Fruit fly (Drosophila melanogaster) ovary, adult (tissue): Measurements from ENCODE around the gene Muc14A.

Experiments used
- CG17801 ChIP-seq: fragments of 200-800 bp; optimal IDR thresholded peaks from 2 replicates; lab custom pipeline; 2019; ENCODE audit warnings: missing biosample characterization, mild to moderate bottlenecking, missing genetic modification characterization, moderate library complexity; ENCODE audit not compliant: partially characterized antibody

Gene Muc14A

DNA sequence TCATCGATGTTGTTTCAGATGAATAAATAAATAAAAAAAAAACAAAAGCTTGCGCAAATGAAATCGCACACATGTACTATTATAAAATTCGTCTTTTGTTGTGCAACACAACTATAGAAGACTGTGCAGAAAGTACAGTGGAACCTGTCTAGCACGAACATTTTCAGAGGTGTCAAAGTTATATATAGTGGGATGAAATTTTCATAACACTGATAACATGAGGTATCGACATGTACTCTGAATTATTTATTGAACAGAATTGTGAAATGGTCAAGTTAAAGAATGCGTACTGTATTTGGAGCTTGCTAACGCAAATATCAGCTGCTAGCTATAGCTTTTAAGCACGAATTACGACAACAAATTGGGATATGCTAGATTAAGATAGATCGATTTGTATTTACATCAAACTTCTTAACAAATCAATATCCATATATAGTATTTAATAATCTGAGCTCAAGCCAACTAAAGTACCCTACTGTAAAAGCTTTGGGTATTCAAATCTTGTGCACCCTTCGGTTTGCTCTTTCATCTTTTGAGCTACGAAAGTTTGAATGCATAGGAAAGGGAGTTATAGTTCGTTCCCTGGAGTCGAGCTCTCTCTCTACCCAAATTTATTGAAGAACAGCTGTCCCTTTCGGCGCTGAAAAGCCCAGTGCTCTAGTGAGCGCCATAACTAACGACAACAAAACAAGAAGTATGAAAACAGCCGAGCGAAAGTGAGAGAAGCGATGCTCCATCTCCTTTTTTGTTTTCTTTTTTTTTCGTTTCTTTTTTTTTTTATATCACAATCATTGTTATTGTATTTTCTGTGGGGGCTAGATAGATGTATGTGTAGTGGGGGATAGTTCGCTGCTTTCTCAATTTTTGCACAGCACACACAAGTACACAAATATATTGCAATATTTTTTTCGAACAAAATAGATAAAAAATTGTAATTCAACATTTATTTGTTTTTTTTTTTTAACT is 81.5 kb downstream of the Muc14A start:
- TF ChIP-seq CG17801, result peak; percentile 96

DNA sequence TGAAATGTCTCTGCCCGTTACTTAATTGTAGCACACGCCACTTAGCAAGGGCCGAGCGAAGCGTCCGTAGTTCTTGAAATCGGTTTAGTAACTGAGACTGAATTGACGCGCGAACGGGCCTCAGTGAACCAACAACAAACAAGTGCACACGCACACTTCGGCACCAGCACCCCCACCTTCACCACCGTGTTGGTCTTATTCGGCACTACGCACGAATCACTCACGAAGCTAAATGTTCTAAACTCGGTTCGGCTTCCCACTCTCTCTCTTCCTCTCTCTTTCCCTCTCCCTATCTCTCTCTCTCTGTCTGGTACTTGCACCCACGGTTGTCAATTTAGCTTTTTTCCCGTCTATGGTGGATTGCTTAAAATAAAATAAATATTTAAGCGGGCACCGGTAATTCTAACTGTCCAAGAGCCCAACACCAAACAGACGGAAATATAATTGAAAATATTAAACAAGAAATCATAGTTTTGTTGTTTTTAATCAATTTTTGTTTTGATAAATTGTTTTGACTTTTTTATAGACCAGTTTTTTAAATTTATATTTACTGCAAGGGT is 82.6 kb downstream of the Muc14A start, which contains the start of gene Tob:
Gene Tob, minus strand, starts transcription at position 65 of the 560 bp plus-strand sequence.
- peak; percentile 73 for TF ChIP-seq CG17801

dm6 chrX:16092614-16093280 is 83.8 kb downstream of the Muc14A start:
- TF ChIP-seq CG17801, result no peak

DNA sequence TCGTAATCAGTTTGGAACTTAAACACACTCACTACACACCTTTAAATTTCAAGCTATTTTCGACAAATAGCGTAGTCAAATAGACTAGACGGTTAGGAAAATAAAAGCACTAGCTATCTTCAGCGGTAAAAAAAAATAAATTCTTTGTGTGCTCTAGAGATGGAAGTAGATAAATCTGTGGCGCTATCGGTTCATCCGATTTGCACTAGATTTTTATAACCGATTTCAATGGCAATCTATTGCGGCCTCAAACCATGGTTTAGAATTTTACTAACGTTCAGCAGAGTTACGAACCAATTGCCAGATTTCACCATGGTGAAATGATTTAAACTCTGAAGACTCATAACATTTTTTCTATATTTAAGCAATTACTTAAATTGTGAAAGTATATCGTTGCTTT is 87.6 kb downstream of the Muc14A start:
- no peak for TF ChIP-seq CG17801

- TF ChIP-seq CG17801, result no peak
These were observed 91.9 kb downstream of the Muc14A start for dm6 chrX:16100726-16101351.

- no peak for TF ChIP-seq CG17801
These were observed 93.7 kb downstream of the Muc14A start for dm6 chrX:16102338-16103218.

dm6 chrX:16103482-16103881 is 94.6 kb downstream of the Muc14A start:
- TF ChIP-seq CG17801, result no peak

DNA sequence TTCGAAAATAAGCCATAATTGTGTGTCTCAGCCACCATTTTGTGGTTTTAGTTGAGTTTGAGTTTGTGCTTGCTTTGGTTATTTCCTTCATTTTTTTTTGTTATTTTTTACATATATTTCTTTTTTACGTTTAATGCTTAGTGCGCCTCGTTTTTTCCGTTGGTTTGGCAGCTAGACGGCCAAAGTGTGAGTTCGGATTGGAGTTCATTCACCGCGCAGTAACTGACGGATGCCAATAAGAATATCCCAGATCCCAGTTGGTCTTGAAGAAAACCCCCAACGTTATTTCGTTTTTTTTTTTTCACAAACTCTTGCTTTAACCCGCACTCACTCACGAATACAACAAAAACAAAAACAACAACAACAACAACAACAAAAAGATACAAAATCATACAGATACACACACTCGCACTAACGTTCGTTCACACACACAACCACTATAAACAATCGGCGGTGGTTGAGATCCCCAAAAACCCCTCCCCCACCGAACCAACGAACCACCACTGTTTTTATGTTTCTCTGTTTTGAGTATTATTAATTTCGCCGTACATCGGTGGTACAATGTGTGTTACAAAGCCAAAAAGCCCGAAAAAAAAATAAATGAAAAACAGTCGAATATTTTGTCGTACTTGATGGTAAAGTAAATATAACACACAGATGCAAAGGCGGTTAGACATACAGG is 95.3 kb downstream of the Muc14A start:
- TF ChIP-seq CG17801, result no peak

DNA sequence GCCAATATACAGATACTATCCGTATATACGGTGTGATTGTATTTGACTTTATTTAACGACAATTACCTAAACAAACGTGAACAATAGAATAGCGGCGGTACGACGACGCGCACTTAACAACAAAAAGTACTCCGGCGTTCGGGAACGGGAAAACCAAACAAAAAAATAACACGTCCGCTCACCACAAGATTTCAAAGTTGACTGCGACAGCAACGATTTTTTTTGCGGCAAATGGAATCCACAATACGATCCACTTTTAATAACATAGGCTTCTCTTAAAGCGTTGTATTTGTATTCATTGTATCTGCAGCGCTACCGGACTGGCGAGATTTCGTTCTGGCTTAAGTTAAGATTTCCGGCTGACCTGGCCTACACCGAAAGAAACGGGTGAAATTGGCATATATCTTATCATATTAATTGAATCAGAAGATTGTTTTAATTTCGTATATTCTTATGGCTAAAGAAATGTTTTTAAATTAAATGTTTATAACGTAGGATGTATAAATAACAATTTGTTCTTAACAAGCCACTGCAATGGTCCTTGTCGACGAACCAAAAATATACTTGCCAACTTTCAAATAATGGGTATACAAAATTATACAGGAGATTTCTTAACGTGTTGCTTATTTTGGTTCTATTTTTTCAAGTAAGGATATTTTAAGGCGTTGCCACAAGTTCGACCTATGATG is 96.0 kb downstream of the Muc14A start, which contains the start of the genes CG42353 and CG42354:
Gene CG42353, minus strand, starts transcription at position 209 of the 689 bp plus-strand sequence.
Gene CG42354, minus strand, starts transcription at position 209 of the 689 bp plus-strand sequence.
- TF ChIP-seq CG17801, result peak; percentile 83

- TF ChIP-seq CG17801, result no peak
These were observed 96.8 kb downstream of the Muc14A start for dm6 chrX:16105715-16106114.
